Worm (Caenorhabditis elegans) whole organism, L2 larva: ENCODE measurements around the gene srh-2.

Experiments used
- C34F6.9 ChIP-seq: fragments of 150-350 bp; optimal IDR thresholded peaks from 2 replicates; lab custom pipeline; 2014; ENCODE audit warnings: missing biosample characterization, missing genetic modification characterization
- F13H6.1 ChIP-seq: sonication (generic microtip); optimal IDR thresholded peaks from 2 replicates; lab custom pipeline; 2016; ENCODE audit warnings: missing genetic modification characterization, missing compliant biosample characterization
- R02D3.7 ChIP-seq: fragments of 150-350 bp; optimal IDR thresholded peaks from 2 replicates; lab custom pipeline; 2014; ENCODE audit warnings: missing biosample characterization, missing genetic modification characterization
- Y55F3AM.14 ChIP-seq: fragments of 200-800 bp; sonication (Bioruptor generic); optimal IDR thresholded peaks from 2 replicates; lab custom pipeline; 2018; ENCODE audit warnings: mild to moderate bottlenecking, missing genetic modification characterization, missing compliant biosample characterization
- ZK546.5 ChIP-seq: sonication (generic microtip); optimal IDR thresholded peaks from 2 replicates; lab custom pipeline; 2017; ENCODE audit warnings: missing biosample characterization, missing genetic modification characterization
- alr-1 ChIP-seq: fragments of 150-350 bp; optimal IDR thresholded peaks from 2 replicates; lab custom pipeline; 2014; ENCODE audit warnings: missing biosample characterization, missing genetic modification characterization
- aly-2 ChIP-seq: fragments of 150-350 bp; optimal IDR thresholded peaks from 2 replicates; lab custom pipeline; 2014; ENCODE audit warnings: missing biosample characterization, missing genetic modification characterization
- ama-1 ChIP-seq: fragments of 150-350 bp; optimal IDR thresholded peaks from 2 replicates; lab custom pipeline; 2018; ENCODE audit warnings: inconsistent platforms
- blmp-1 ChIP-seq: sonication (generic microtip); optimal IDR thresholded peaks from 2 replicates; lab custom pipeline; 2017; ENCODE audit warnings: missing genetic modification characterization, mild to moderate bottlenecking, missing compliant biosample characterization, antibody characterized with exemption, moderate library complexity; ENCODE audit not compliant: insufficient read depth
- ceh-16 ChIP-seq: fragments of 150-350 bp; optimal IDR thresholded peaks from 2 replicates; lab custom pipeline; 2014; ENCODE audit warnings: missing biosample characterization, missing genetic modification characterization
- ceh-82 ChIP-seq: fragments of 150-350 bp; optimal IDR thresholded peaks from 2 replicates; lab custom pipeline; 2014; ENCODE audit warnings: missing biosample characterization, missing genetic modification characterization
- crh-2 ChIP-seq: sonication (generic microtip); optimal IDR thresholded peaks from 2 replicates; lab custom pipeline; 2017; ENCODE audit warnings: missing biosample characterization, missing genetic modification characterization
- dmd-4 ChIP-seq: sonication (generic microtip); optimal IDR thresholded peaks from 2 replicates; lab custom pipeline; 2017; ENCODE audit warnings: missing biosample characterization, missing genetic modification characterization
- egl-27 ChIP-seq: sonication (generic microtip); optimal IDR thresholded peaks from 3 replicates; lab custom pipeline; 2017; ENCODE audit warnings: missing biosample characterization, missing genetic modification reagents, missing genetic modification characterization
- elt-1 ChIP-seq: fragments of 150-350 bp; optimal IDR thresholded peaks from 2 replicates; lab custom pipeline; 2014; ENCODE audit warnings: missing biosample characterization, missing genetic modification characterization
- elt-3 ChIP-seq: sonication (generic microtip); optimal IDR thresholded peaks from 2 replicates; lab custom pipeline; 2017; ENCODE audit warnings: missing biosample characterization, missing genetic modification characterization
- fos-1 ChIP-seq: fragments of 150-350 bp; optimal IDR thresholded peaks from 2 replicates; lab custom pipeline; 2014; ENCODE audit warnings: missing biosample characterization, missing genetic modification characterization
- gmeb-1 ChIP-seq: fragments of 150-350 bp; optimal IDR thresholded peaks from 2 replicates; lab custom pipeline; 2014; ENCODE audit warnings: missing biosample characterization, missing genetic modification characterization
- lin-11 ChIP-seq: fragments of 150-350 bp; sonication (generic microtip); optimal IDR thresholded peaks from 2 replicates; lab custom pipeline; 2014; ENCODE audit warnings: missing biosample characterization, missing genetic modification characterization, inconsistent platforms, mixed read lengths
- lin-13 ChIP-seq: fragments of 150-350 bp; optimal IDR thresholded peaks from 2 replicates; lab custom pipeline; 2014; ENCODE audit warnings: missing biosample characterization, missing genetic modification reagents, missing genetic modification characterization
- lin-39 ChIP-seq: fragments of 150-350 bp; optimal IDR thresholded peaks from 2 replicates; lab custom pipeline; 2014; ENCODE audit warnings: missing biosample characterization, missing genetic modification reagents, missing genetic modification characterization
- lsy-2 ChIP-seq, 2 experiments: fragments of 150-350 bp in 1 of 2; sonication (generic microtip) in 1 of 2; optimal IDR thresholded peaks; 2 replicates each; lab custom pipeline; 2014 to 2017; ENCODE audit warnings: missing biosample characterization in 2 of 2, missing genetic modification characterization in 2 of 2
- mab-5 ChIP-seq: fragments of 150-350 bp; optimal IDR thresholded peaks from 2 replicates; lab custom pipeline; 2014; ENCODE audit warnings: missing biosample characterization, missing genetic modification characterization
- mbf-1 ChIP-seq: sonication (generic microtip); optimal IDR thresholded peaks from 2 replicates; lab custom pipeline; 2017; ENCODE audit warnings: missing biosample characterization, missing genetic modification characterization
- mdl-1 ChIP-seq, 2 experiments: fragments of 150-350 bp in 1 of 2; sonication (generic microtip) in 1 of 2; optimal IDR thresholded peaks; 2 replicates each; lab custom pipeline; 2017; ENCODE audit warnings: missing biosample characterization in 2 of 2, missing genetic modification characterization in 2 of 2
- nhr-10 ChIP-seq: sonication (generic microtip); optimal IDR thresholded peaks from 2 replicates; lab custom pipeline; 2017; ENCODE audit warnings: missing biosample characterization, missing genetic modification characterization
- nhr-11 ChIP-seq: fragments of 150-350 bp; optimal IDR thresholded peaks from 2 replicates; lab custom pipeline; 2014; ENCODE audit warnings: missing biosample characterization, missing genetic modification characterization
- nhr-12 ChIP-seq: fragments of 150-350 bp; optimal IDR thresholded peaks from 2 replicates; lab custom pipeline; 2014; ENCODE audit warnings: missing biosample characterization, missing genetic modification characterization
- nhr-129 ChIP-seq: fragments of 150-350 bp; optimal IDR thresholded peaks from 2 replicates; lab custom pipeline; 2014; ENCODE audit warnings: missing biosample characterization, missing genetic modification characterization
- nhr-21 ChIP-seq: fragments of 150-350 bp; optimal IDR thresholded peaks from 2 replicates; lab custom pipeline; 2014; ENCODE audit warnings: missing biosample characterization, missing genetic modification characterization
- nhr-23 ChIP-seq: fragments of 150-350 bp; optimal IDR thresholded peaks from 2 replicates; lab custom pipeline; 2014; ENCODE audit warnings: missing biosample characterization, missing genetic modification reagents, missing genetic modification characterization
- nhr-237 ChIP-seq: fragments of 150-350 bp; optimal IDR thresholded peaks from 2 replicates; lab custom pipeline; 2014; ENCODE audit warnings: missing biosample characterization, missing genetic modification characterization
- nhr-25 ChIP-seq: fragments of 150-350 bp; sonication (generic microtip); optimal IDR thresholded peaks from 3 replicates; lab custom pipeline; 2014; ENCODE audit warnings: missing biosample characterization, missing genetic modification characterization
- nhr-6 ChIP-seq: fragments of 150-350 bp; optimal IDR thresholded peaks from 2 replicates; lab custom pipeline; 2014; ENCODE audit warnings: missing biosample characterization, missing genetic modification characterization
- nhr-77 ChIP-seq: fragments of 150-350 bp; optimal IDR thresholded peaks from 2 replicates; lab custom pipeline; 2014; ENCODE audit warnings: missing biosample characterization, missing genetic modification characterization
- peb-1 ChIP-seq: fragments of 150-350 bp; optimal IDR thresholded peaks from 2 replicates; lab custom pipeline; 2014; ENCODE audit warnings: missing biosample characterization, missing genetic modification characterization
- sem-4 ChIP-seq: fragments of 150-350 bp; optimal IDR thresholded peaks from 2 replicates; lab custom pipeline; 2014; ENCODE audit warnings: missing biosample characterization, missing genetic modification reagents, missing genetic modification characterization
- skn-1 ChIP-seq: sonication (generic microtip); optimal IDR thresholded peaks from 2 replicates; lab custom pipeline; 2017; ENCODE audit warnings: missing biosample characterization, missing genetic modification characterization
- sma-3 ChIP-seq: sonication (generic microtip); optimal IDR thresholded peaks from 2 replicates; lab custom pipeline; 2016; ENCODE audit warnings: missing genetic modification reagents, missing genetic modification characterization, missing compliant biosample characterization
- sma-9 ChIP-seq, 2 experiments: fragments of 150-350 bp in 1 of 2; sonication (generic microtip) in 1 of 2; optimal IDR thresholded peaks; 2 replicates each; lab custom pipeline; 2014 to 2016; ENCODE audit warnings: missing genetic modification characterization in 2 of 2, mild to moderate bottlenecking in 1 of 2, missing biosample characterization in 1 of 2, missing compliant biosample characterization in 1 of 2, missing genetic modification reagents in 1 of 2, moderate library complexity in 1 of 2
- snpc-4 ChIP-seq: fragments of 150-350 bp; optimal IDR thresholded peaks from 2 replicates; lab custom pipeline; 2014; ENCODE audit warnings: missing biosample characterization, missing genetic modification characterization
- unc-39 ChIP-seq: fragments of 150-350 bp; optimal IDR thresholded peaks from 2 replicates; lab custom pipeline; 2014; ENCODE audit warnings: missing biosample characterization, missing genetic modification characterization
- unc-55 ChIP-seq: fragments of 150-350 bp; sonication (generic microtip); optimal IDR thresholded peaks from 3 replicates; lab custom pipeline; 2014; ENCODE audit warnings: missing biosample characterization, missing genetic modification reagents, missing genetic modification characterization
- unc-62 ChIP-seq: fragments of 150-350 bp; optimal IDR thresholded peaks from 2 replicates; lab custom pipeline; 2014; ENCODE audit warnings: missing biosample characterization, missing genetic modification reagents, missing genetic modification characterization
- zag-1 ChIP-seq: fragments of 150-350 bp; optimal IDR thresholded peaks from 2 replicates; lab custom pipeline; 2014; ENCODE audit warnings: missing biosample characterization, missing genetic modification characterization
- ztf-1 ChIP-seq: fragments of 200-800 bp; sonication (Bioruptor generic); conservative IDR thresholded peaks from 2 replicates; pipeline ENCODE4 v1.3.6; 2022; ENCODE audit warnings: missing genetic modification characterization, missing compliant biosample characterization
- ztf-11 ChIP-seq: sonication (generic microtip); optimal IDR thresholded peaks from 2 replicates; lab custom pipeline; 2017; ENCODE audit warnings: missing biosample characterization, missing genetic modification characterization
- ztf-4 ChIP-seq: fragments of 150-350 bp; optimal IDR thresholded peaks from 2 replicates; lab custom pipeline; 2014; ENCODE audit warnings: missing biosample characterization, missing genetic modification characterization

Gene srh-2

ce11 chrV:728822-729493 lies 857 bp downstream of the srh-2 start (continued):
- TF ChIP-seq ztf-4 (tag; lab: Kevin White, UChicago) (peak; percentile 61), dmd-4 (tag; lab: Kevin White, UChicago) (no peak), C34F6.9 (tag; lab: Kevin White, UChicago) (peak; percentile 10), alr-1 (no peak), ceh-16 (tag; lab: Kevin White, UChicago) (no peak), snpc-4 (tag; lab: Kevin White, UChicago) (no peak), nhr-11 (tag; lab: Kevin White, UChicago) (no peak), nhr-237 (no peak), mdl-1 (tag; optimal IDR thresholded peaks at IDR 0.05; lab: Kevin White, UChicago) (peak in 1 of 2 experiments; percentile 4), peb-1 (tag; lab: Kevin White, UChicago) (no peak), nhr-6 (tag; lab: Kevin White, UChicago) (peak; percentile 49), nhr-25 (no peak), unc-39 (tag; lab: Kevin White, UChicago) (no peak), blmp-1 (tag; lab: Kevin White, UChicago) (no peak), ama-1 (lab: Kevin White, UChicago) (peak; percentile 74)

ce11 chrV:730216-730615 lies 2.1 kb downstream of the srh-2 start:
- no peak for TF ChIP-seq lin-39 (tag; lab: Kevin White, UChicago)
- no peak for TF ChIP-seq lin-13 (GFP tag; lab: Kevin White, UChicago)
- TF ChIP-seq elt-1 (tag; lab: Kevin White, UChicago) = no peak
- peak; percentile 82 for TF ChIP-seq nhr-129 (tag; lab: Kevin White, UChicago)
- TF ChIP-seq nhr-12 (tag; lab: Kevin White, UChicago) = no peak
- TF ChIP-seq ztf-1 (GFP tag; lab: Robert Waterston, UW) = no peak
- no peak for TF ChIP-seq lin-11 (tag; lab: Kevin White, UChicago)
- TF ChIP-seq nhr-21 (tag; lab: Kevin White, UChicago) = peak; percentile 88
- TF ChIP-seq snpc-4 (tag; lab: Kevin White, UChicago) = no peak
- peak in 1 of 2 experiments; percentile 60 for TF ChIP-seq mdl-1 (tag; optimal IDR thresholded peaks at IDR 0.05; lab: Kevin White, UChicago)
- TF ChIP-seq ama-1 (lab: Kevin White, UChicago) = peak; percentile 63
- TF ChIP-seq ceh-16 (tag; lab: Kevin White, UChicago) = no peak
- no peak for TF ChIP-seq unc-62 (GFP tag; lab: Kevin White, UChicago)
- TF ChIP-seq R02D3.7 (tag; lab: Kevin White, UChicago) = no peak
- peak; percentile 30 for TF ChIP-seq C34F6.9 (tag; lab: Kevin White, UChicago)
- no peak for TF ChIP-seq unc-55 (GFP tag; lab: Kevin White, UChicago)
- no peak for TF ChIP-seq nhr-6 (tag; lab: Kevin White, UChicago)
- no peak for TF ChIP-seq sem-4
- no peak for TF ChIP-seq ztf-11 (tag; lab: Kevin White, UChicago)
- no peak for TF ChIP-seq nhr-10 (tag; lab: Kevin White, UChicago)
- no peak for TF ChIP-seq nhr-77 (tag; lab: Kevin White, UChicago)
- peak; percentile 67 for TF ChIP-seq nhr-25
- no peak for TF ChIP-seq peb-1 (tag; lab: Kevin White, UChicago)
- no peak for TF ChIP-seq gmeb-1 (tag; lab: Kevin White, UChicago)
- TF ChIP-seq sma-9 (GFP tag; optimal IDR thresholded peaks at IDR 0.05; lab: Kevin White, UChicago) = peak; percentile 81
- no peak for TF ChIP-seq sma-9 (tag; optimal IDR thresholded peaks at IDR 0.05; lab: Kevin White, UChicago)
- no peak for TF ChIP-seq zag-1
- no peak for TF ChIP-seq alr-1
- TF ChIP-seq F13H6.1 (tag; lab: Kevin White, UChicago) = peak; percentile 52
- no peak for TF ChIP-seq mab-5 (tag; lab: Kevin White, UChicago)
- no peak for TF ChIP-seq nhr-11 (tag; lab: Kevin White, UChicago)
- TF ChIP-seq ztf-4 (tag; lab: Kevin White, UChicago) = no peak
- no peak for TF ChIP-seq ZK546.5 (tag; lab: Kevin White, UChicago)
- TF ChIP-seq ceh-82 (tag; lab: Kevin White, UChicago) = no peak
- TF ChIP-seq mbf-1 (tag; lab: Kevin White, UChicago) = no peak
- peak; percentile 82 for TF ChIP-seq crh-2 (tag; lab: Kevin White, UChicago)
- TF ChIP-seq sma-3 (GFP tag; lab: Kevin White, UChicago) = peak; percentile 73
- no peak for TF ChIP-seq dmd-4 (tag; lab: Kevin White, UChicago)
- TF ChIP-seq lsy-2 (tag; optimal IDR thresholded peaks at IDR 0.05; lab: Kevin White, UChicago) = peak in 1 of 2 experiments; percentile 62
- peak; percentile 92 for TF ChIP-seq Y55F3AM.14 (GFP tag; lab: Kevin White, UChicago)
- TF ChIP-seq nhr-23 (tag; lab: Kevin White, UChicago) = no peak
- TF ChIP-seq unc-39 (tag; lab: Kevin White, UChicago) = no peak
- TF ChIP-seq elt-3 = no peak
- no peak for TF ChIP-seq egl-27 (tag; lab: Kevin White, UChicago)
- peak; percentile 41 for TF ChIP-seq blmp-1 (tag; lab: Kevin White, UChicago)
- no peak for TF ChIP-seq skn-1 (tag; lab: Kevin White, UChicago)
- no peak for TF ChIP-seq aly-2 (tag; lab: Kevin White, UChicago)
- TF ChIP-seq fos-1 (tag; lab: Kevin White, UChicago) = peak; percentile 20
